Worm (Caenorhabditis elegans) whole organism, midembryonic: ENCODE data around the gene F38A1.15.

Source experiments
- T22C8.4 ChIP-seq: fragments of 200-800 bp; sonication (Bioruptor generic); IDR thresholded peaks from 2 replicates; pipeline ENCODE4 v1.3.6; 2022; ENCODE audit warnings: missing genetic modification characterization, missing compliant biosample characterization
- cog-1 ChIP-seq: sonication (generic microtip); optimal IDR thresholded peaks from 2 replicates; lab custom pipeline; 2016; ENCODE audit warnings: missing genetic modification characterization, missing compliant biosample characterization
- flt-1 ChIP-seq: fragments of 200-800 bp; sonication (Bioruptor generic); IDR thresholded peaks from 2 replicates; pipeline ENCODE4 v1.3.6; 2022; ENCODE audit warnings: missing genetic modification characterization, missing compliant biosample characterization
- klf-2 ChIP-seq: fragments of 200-800 bp; sonication (Bioruptor generic); conservative IDR thresholded peaks from 2 replicates; pipeline ENCODE4 v1.3.6; 2022; ENCODE audit warnings: missing genetic modification reagents, missing genetic modification characterization, missing compliant biosample characterization
- med-1 ChIP-seq: sonication (generic microtip); optimal IDR thresholded peaks from 2 replicates; lab custom pipeline; 2017; ENCODE audit warnings: missing genetic modification characterization, mild to moderate bottlenecking, missing compliant biosample characterization, antibody characterized with exemption, missing genetic modification reagents; ENCODE audit not compliant: insufficient read depth
- ref-1 ChIP-seq: fragments of 200-800 bp; sonication (Bioruptor generic); conservative IDR thresholded peaks from 2 replicates; pipeline ENCODE4 v1.3.6; 2022; ENCODE audit warnings: missing genetic modification reagents, missing genetic modification characterization, missing compliant biosample characterization
- tab-1 ChIP-seq: fragments of 200-800 bp; sonication (Bioruptor generic); IDR thresholded peaks from 2 replicates; pipeline ENCODE4 v1.3.6; 2022; ENCODE audit warnings: missing genetic modification characterization, missing compliant biosample characterization
- ztf-23 ChIP-seq: fragments of 200-800 bp; sonication (Bioruptor generic); IDR thresholded peaks from 2 replicates; pipeline ENCODE4 v1.3.6; 2022; ENCODE audit warnings: missing genetic modification reagents, missing genetic modification characterization, missing compliant biosample characterization
- ztf-29 ChIP-seq: fragments of 200-800 bp; sonication (Bioruptor generic); IDR thresholded peaks from 2 replicates; pipeline ENCODE4 v1.3.6; 2022; ENCODE audit warnings: missing genetic modification reagents, missing genetic modification characterization, missing compliant biosample characterization

The F38A1.15 gene

DNA sequence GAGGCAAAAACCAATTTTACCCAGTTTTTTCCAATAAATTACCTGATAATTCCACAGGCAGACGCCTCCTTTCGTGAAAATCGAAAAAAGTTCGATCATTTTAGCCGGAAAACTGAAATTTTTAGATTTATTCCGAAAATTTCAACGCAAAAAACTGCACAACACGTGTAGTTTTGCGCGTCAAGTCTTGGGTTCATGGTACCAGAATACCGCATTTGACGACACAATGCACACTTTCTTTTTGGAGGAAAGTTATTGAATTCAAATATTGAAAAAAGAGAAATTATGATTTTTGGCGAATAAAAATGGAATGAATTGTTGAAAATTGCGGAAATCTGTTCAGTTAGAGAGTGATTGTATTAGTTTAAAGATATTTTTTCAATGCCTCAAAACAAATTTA lies 3.5 kb downstream of the F38A1.15 start, which contains the start of gene F38A1.8:
Gene F38A1.8 (minus strand): TSS at position 167 of the 400 bp plus-strand sequence.
- TF ChIP-seq ztf-29 (GFP tag; lab: Robert Waterston, UW) = no peak
- TF ChIP-seq flt-1 (GFP tag; lab: Robert Waterston, UW) = no peak
- no peak for TF ChIP-seq ref-1 (GFP tag; lab: Robert Waterston, UW)
- no peak for TF ChIP-seq cog-1 (tag; lab: Kevin White, UChicago)
- 0 out of 2 replicates have a peak, but pooled peaks have one; percentile 41 for TF ChIP-seq ztf-23
- TF ChIP-seq tab-1 = no peak
- TF ChIP-seq klf-2 (GFP tag; lab: Robert Waterston, UW) = no peak
- no peak for TF ChIP-seq T22C8.4 (GFP tag; lab: Robert Waterston, UW)

- TF ChIP-seq ref-1 (GFP tag; lab: Robert Waterston, UW) = no peak
- TF ChIP-seq ztf-23 = no peak
- no peak for TF ChIP-seq med-1
- no peak for TF ChIP-seq klf-2 (GFP tag; lab: Robert Waterston, UW)
- no peak for TF ChIP-seq flt-1 (GFP tag; lab: Robert Waterston, UW)
- no peak for TF ChIP-seq T22C8.4 (GFP tag; lab: Robert Waterston, UW)
- TF ChIP-seq tab-1 = no peak
- no peak for TF ChIP-seq ztf-29 (GFP tag; lab: Robert Waterston, UW)
- TF ChIP-seq cog-1 (tag; lab: Kevin White, UChicago) = no peak
These were observed 5.0 kb downstream of the F38A1.15 start for ce11 chrIV:1238147-1238546.

- no peak for TF ChIP-seq ref-1 (GFP tag; lab: Robert Waterston, UW)
- peak; percentile 67 for TF ChIP-seq T22C8.4 (GFP tag; lab: Robert Waterston, UW)
These were observed 7.4 kb downstream of the F38A1.15 start for ce11 chrIV:1235785-1236184.

DNA sequence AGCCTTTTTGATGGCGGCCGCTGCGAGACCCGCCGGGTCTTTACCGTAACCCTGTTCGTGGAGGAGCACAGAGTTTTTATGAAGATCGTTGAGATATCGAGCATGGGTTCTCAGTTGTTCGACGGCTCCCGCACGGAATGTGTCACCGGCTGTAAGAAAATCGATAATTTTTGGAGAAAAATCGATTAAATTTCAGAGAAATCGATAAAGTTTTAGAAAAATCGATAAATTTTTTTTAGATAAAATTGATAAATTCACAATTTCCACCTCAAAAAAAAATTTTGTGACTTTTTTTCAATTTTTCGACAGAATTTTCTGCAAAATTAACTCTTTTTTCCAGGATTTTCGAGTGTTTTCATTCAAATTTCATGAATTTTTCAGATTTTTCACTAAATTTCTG lies 8.4 kb downstream of the F38A1.15 start:
- TF ChIP-seq ztf-29 (GFP tag; lab: Robert Waterston, UW) = no peak
- TF ChIP-seq T22C8.4 (GFP tag; lab: Robert Waterston, UW) = peak; percentile 56

- TF ChIP-seq ztf-29 (GFP tag; lab: Robert Waterston, UW) (no peak), med-1 (no peak), klf-2 (GFP tag; lab: Robert Waterston, UW) (no peak), cog-1 (tag; lab: Kevin White, UChicago) (no peak), ref-1 (GFP tag; lab: Robert Waterston, UW) (no peak), flt-1 (GFP tag; lab: Robert Waterston, UW) (no peak), tab-1 (no peak), T22C8.4 (GFP tag; lab: Robert Waterston, UW) (no peak), ztf-23 (no peak)
These were observed 10.6 kb downstream of the F38A1.15 start for ce11 chrIV:1232419-1233145.

DNA sequence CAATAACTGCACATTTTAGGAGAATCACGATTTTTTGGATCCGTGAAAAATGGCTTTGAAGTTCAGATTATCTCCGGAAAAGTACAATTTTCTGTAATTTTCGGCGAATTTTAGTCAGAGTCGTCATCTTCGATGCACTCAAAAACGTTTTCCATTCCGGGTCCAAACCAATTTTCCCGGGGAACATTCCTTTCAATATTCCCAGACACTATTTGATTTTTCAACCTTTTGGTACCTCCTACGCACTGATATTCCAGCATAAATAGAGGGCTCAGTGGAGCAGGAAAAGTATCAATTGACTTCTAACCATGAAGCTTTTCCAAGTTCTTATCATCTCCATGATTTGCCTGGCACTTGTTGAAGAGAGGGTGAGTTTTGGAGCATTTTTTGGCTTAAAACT lies 11.6 kb downstream of the F38A1.15 start, which contains the start of gene W09G12.6:
Gene W09G12.6 (plus strand): TSS at position 301 of the 400 bp plus-strand sequence.
- TF ChIP-seq flt-1 (GFP tag; lab: Robert Waterston, UW) = no peak
- TF ChIP-seq klf-2 (GFP tag; lab: Robert Waterston, UW) = no peak
- no peak for TF ChIP-seq ztf-23
- TF ChIP-seq tab-1 = no peak
- no peak for TF ChIP-seq T22C8.4 (GFP tag; lab: Robert Waterston, UW)
- TF ChIP-seq med-1 = no peak
- no peak for TF ChIP-seq ztf-29 (GFP tag; lab: Robert Waterston, UW)
- TF ChIP-seq cog-1 (tag; lab: Kevin White, UChicago) = no peak
- TF ChIP-seq ref-1 (GFP tag; lab: Robert Waterston, UW) = no peak

DNA sequence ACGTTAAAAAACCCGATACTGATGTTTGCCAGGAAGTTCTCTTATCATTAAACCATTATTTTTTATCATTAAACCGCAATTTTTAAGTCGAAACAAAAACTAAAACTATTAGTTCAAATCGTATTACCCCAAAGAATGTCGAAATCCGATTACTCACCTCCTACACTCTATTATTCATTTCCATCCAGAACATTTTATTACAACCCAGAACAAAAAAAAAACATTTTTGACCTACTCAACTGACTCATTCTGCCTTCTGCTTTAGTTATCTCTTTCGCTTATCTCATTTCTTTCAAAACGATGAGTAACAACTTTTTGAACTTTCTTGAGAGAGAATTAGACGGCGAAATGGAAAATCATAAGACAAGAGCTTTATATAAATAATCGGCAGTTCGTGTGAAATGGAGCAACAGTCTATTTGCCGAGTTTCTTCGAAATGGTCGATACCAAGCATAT lies 14.5 kb downstream of the F38A1.15 start, which contains the start of gene W09G12.7:
Gene W09G12.7 (plus strand): TSS at position 406 of the 456 bp plus-strand sequence.
- no peak for TF ChIP-seq T22C8.4 (GFP tag; lab: Robert Waterston, UW)
- no peak for TF ChIP-seq ztf-23
- TF ChIP-seq klf-2 (GFP tag; lab: Robert Waterston, UW) = no peak
- TF ChIP-seq ztf-29 (GFP tag; lab: Robert Waterston, UW) = no peak
- no peak for TF ChIP-seq tab-1
- TF ChIP-seq ref-1 (GFP tag; lab: Robert Waterston, UW) = no peak
- no peak for TF ChIP-seq cog-1 (tag; lab: Kevin White, UChicago)
- TF ChIP-seq flt-1 (GFP tag; lab: Robert Waterston, UW) = no peak

DNA sequence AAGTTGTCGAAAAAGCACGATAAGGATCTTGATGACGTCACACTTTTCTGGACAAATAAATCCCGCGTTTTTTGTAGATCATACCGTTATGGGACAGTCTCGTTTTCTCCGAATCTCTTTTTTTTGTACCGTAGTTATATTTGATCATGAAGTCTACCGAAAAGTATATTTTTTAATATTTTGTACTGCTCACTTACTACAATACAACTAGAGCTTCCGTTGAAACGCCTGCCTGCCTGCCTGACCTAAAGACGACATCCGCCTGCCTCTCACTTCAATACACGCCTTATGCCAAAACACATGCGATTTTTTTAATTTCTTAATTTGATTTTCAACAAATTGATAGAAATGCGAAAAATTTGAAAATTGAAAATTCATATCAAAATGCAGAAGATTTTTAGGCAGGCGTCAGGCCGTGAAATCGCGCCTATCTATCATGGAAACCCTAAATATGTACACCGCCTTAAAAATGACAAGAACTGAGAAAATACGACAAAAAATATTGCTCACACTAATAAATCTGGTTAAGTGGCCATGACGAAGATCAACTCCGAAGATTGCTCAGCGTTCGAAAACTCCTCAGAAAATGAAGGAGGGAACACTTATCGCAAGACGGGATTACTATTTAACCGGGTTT lies 17.5 kb downstream of the F38A1.15 start, which contains the start of gene W09G12.8:
Gene W09G12.8 (plus strand): TSS at position 587 of the 637 bp plus-strand sequence.
- TF ChIP-seq ref-1 (GFP tag; lab: Robert Waterston, UW) = no peak
- no peak for TF ChIP-seq ztf-29 (GFP tag; lab: Robert Waterston, UW)
- TF ChIP-seq cog-1 (tag; lab: Kevin White, UChicago) = no peak
- no peak for TF ChIP-seq T22C8.4 (GFP tag; lab: Robert Waterston, UW)
- TF ChIP-seq klf-2 (GFP tag; lab: Robert Waterston, UW) = no peak
- TF ChIP-seq ztf-23 = no peak
- TF ChIP-seq tab-1 = no peak
- TF ChIP-seq med-1 = no peak
- TF ChIP-seq flt-1 (GFP tag; lab: Robert Waterston, UW) = no peak

DNA sequence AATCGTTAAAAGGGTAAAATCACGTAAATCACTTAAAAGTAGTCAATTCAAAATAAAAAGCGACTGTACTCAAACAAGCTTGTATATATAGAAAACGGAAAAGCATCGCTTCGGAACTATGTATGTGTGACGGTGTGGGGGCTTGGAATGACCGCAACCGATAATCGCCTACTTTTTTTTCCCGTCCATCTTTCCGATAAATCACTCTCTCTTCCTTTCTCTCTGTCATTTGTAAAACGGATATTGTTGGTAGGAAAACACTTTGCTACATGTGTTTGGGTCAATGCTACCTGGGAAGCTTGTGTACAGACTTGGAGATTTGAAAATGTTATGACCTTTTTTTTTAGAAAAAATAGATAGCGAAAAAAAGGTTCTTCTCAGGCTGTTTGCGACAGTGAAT lies 18.4 kb downstream of the F38A1.15 start:
- TF ChIP-seq ztf-29 (GFP tag; lab: Robert Waterston, UW) (no peak), ref-1 (GFP tag; lab: Robert Waterston, UW) (no peak), cog-1 (tag; lab: Kevin White, UChicago) (no peak), med-1 (no peak), flt-1 (GFP tag; lab: Robert Waterston, UW) (no peak), T22C8.4 (GFP tag; lab: Robert Waterston, UW) (no peak), klf-2 (GFP tag; lab: Robert Waterston, UW) (no peak), ztf-23 (no peak), tab-1 (no peak)
